Worm (Caenorhabditis elegans) whole organism, L3 larva: Measurements from ENCODE around the gene sto-6.

ENCODE experiments used
- ZK546.5 ChIP-seq: sonication (generic microtip); optimal IDR thresholded peaks from 2 replicates; lab custom pipeline; 2017; ENCODE audit warnings: missing biosample characterization, missing genetic modification characterization
- aly-2 ChIP-seq: fragments of 150-350 bp; optimal IDR thresholded peaks from 2 replicates; lab custom pipeline; 2014; ENCODE audit warnings: missing biosample characterization, missing genetic modification characterization
- ama-1 ChIP-seq: fragments of 150-350 bp; optimal IDR thresholded peaks from 2 replicates; lab custom pipeline; 2018
- ceh-16 ChIP-seq: sonication (generic microtip); optimal IDR thresholded peaks from 2 replicates; lab custom pipeline; 2017; ENCODE audit warnings: missing biosample characterization, missing genetic modification characterization
- ceh-9 ChIP-seq: sonication (generic microtip); optimal IDR thresholded peaks from 2 replicates; lab custom pipeline; 2018; ENCODE audit warnings: missing biosample characterization, missing genetic modification characterization
- egl-27 ChIP-seq: sonication (generic microtip); optimal IDR thresholded peaks from 4 replicates; lab custom pipeline; 2017; ENCODE audit warnings: missing biosample characterization, missing genetic modification reagents, missing genetic modification characterization
- egl-5 ChIP-seq: fragments of 150-350 bp; optimal IDR thresholded peaks from 2 replicates; lab custom pipeline; 2017; ENCODE audit warnings: missing biosample characterization, missing genetic modification reagents, missing genetic modification characterization, inconsistent platforms
- elt-1 ChIP-seq: fragments of 150-350 bp; optimal IDR thresholded peaks from 2 replicates; lab custom pipeline; 2014; ENCODE audit warnings: missing biosample characterization, missing genetic modification characterization
- elt-2 ChIP-seq: sonication (generic microtip); optimal IDR thresholded peaks from 2 replicates; lab custom pipeline; 2016; ENCODE audit warnings: missing genetic modification reagents, mild to moderate bottlenecking, missing genetic modification characterization, missing compliant biosample characterization
- elt-3 ChIP-seq, 3 experiments: fragments of 150-350 bp in 1 of 3; sonication (generic microtip) in 2 of 3; optimal IDR thresholded peaks; 2 replicates in 2 of 3; 4 replicates in 1 of 3; lab custom pipeline; 2014 to 2017; ENCODE audit warnings: missing biosample characterization in 3 of 3, missing genetic modification characterization in 3 of 3
- eor-1 ChIP-seq, 2 experiments: fragments of 150-350 bp; optimal IDR thresholded peaks; 2 replicates each; lab custom pipeline; 2014 to 2018; ENCODE audit warnings: missing biosample characterization in 2 of 2, missing genetic modification characterization in 2 of 2
- fos-1 ChIP-seq: fragments of 150-350 bp; optimal IDR thresholded peaks from 2 replicates; lab custom pipeline; 2014; ENCODE audit warnings: missing biosample characterization, missing genetic modification characterization
- hmg-11 ChIP-seq: sonication (generic microtip); optimal IDR thresholded peaks from 2 replicates; lab custom pipeline; 2016; ENCODE audit warnings: missing genetic modification characterization, missing compliant biosample characterization
- jun-1 ChIP-seq: fragments of 150-350 bp; optimal IDR thresholded peaks from 2 replicates; lab custom pipeline; 2014; ENCODE audit warnings: missing biosample characterization, missing genetic modification reagents, missing genetic modification characterization
- lin-39 ChIP-seq: fragments of 150-350 bp; optimal IDR thresholded peaks from 2 replicates; lab custom pipeline; 2018; ENCODE audit warnings: missing biosample characterization, missing genetic modification reagents, missing genetic modification characterization
- nfya-1 ChIP-seq: sonication (generic microtip); optimal IDR thresholded peaks from 2 replicates; lab custom pipeline; 2017; ENCODE audit warnings: missing genetic modification characterization, mild to moderate bottlenecking, missing compliant biosample characterization, antibody characterized with exemption, moderate library complexity; ENCODE audit not compliant: insufficient read depth
- nhr-11 ChIP-seq: fragments of 150-350 bp; optimal IDR thresholded peaks from 2 replicates; lab custom pipeline; 2014; ENCODE audit warnings: missing biosample characterization, missing genetic modification characterization
- nhr-23 ChIP-seq: fragments of 150-350 bp; optimal IDR thresholded peaks from 2 replicates; lab custom pipeline; 2014; ENCODE audit warnings: missing biosample characterization, missing genetic modification reagents, missing genetic modification characterization
- nhr-25 ChIP-seq: sonication (generic microtip); optimal IDR thresholded peaks from 2 replicates; lab custom pipeline; 2017; ENCODE audit warnings: missing biosample characterization, missing genetic modification characterization
- nhr-28 ChIP-seq: fragments of 150-350 bp; optimal IDR thresholded peaks from 2 replicates; lab custom pipeline; 2014; ENCODE audit warnings: missing biosample characterization, missing genetic modification characterization
- nhr-43 ChIP-seq: sonication (generic microtip); optimal IDR thresholded peaks from 2 replicates; lab custom pipeline; 2016; ENCODE audit warnings: mild to moderate bottlenecking, missing genetic modification characterization, missing compliant biosample characterization; ENCODE audit not compliant: poor library complexity, severe bottlenecking
- nhr-67 ChIP-seq: fragments of 150-350 bp; optimal IDR thresholded peaks from 2 replicates; lab custom pipeline; 2014; ENCODE audit warnings: missing biosample characterization, missing genetic modification characterization
- nhr-76 ChIP-seq: fragments of 150-350 bp; sonication (generic microtip); optimal IDR thresholded peaks from 5 replicates; lab custom pipeline; 2014; ENCODE audit warnings: missing biosample characterization, missing genetic modification characterization
- nhr-77 ChIP-seq: fragments of 150-350 bp; optimal IDR thresholded peaks from 2 replicates; lab custom pipeline; 2014; ENCODE audit warnings: missing biosample characterization, missing genetic modification characterization
- pha-4 ChIP-seq: fragments of 150-350 bp; optimal IDR thresholded peaks from 2 replicates; lab custom pipeline; 2014; ENCODE audit warnings: missing biosample characterization, missing genetic modification reagents, missing genetic modification characterization
- snpc-4 ChIP-seq: fragments of 150-350 bp; optimal IDR thresholded peaks from 2 replicates; lab custom pipeline; 2014; ENCODE audit warnings: missing biosample characterization, missing genetic modification characterization
- unc-39 ChIP-seq: sonication (generic microtip); optimal IDR thresholded peaks from 4 replicates; lab custom pipeline; 2017; ENCODE audit warnings: missing biosample characterization, missing genetic modification characterization
- unc-62 ChIP-seq: fragments of 150-350 bp; sonication (generic microtip); optimal IDR thresholded peaks from 4 replicates; lab custom pipeline; 2014; ENCODE audit warnings: missing biosample characterization, missing genetic modification reagents, missing genetic modification characterization
- ztf-4 ChIP-seq: fragments of 150-350 bp; optimal IDR thresholded peaks from 2 replicates; lab custom pipeline; 2014; ENCODE audit warnings: missing biosample characterization, missing genetic modification characterization

sto-6 gene

ce11 chrX:11605766-11606490 lies 26.3 kb upstream of the sto-6 start (continued):
- TF ChIP-seq nhr-43 (tag; lab: Kevin White, UChicago) (peak; percentile 79), unc-39 (no peak), nfya-1 (tag; lab: Kevin White, UChicago) (peak; percentile 66), egl-27 (tag; lab: Kevin White, UChicago) (no peak), ZK546.5 (tag; lab: Kevin White, UChicago) (peak; percentile 41), nhr-77 (peak; percentile 82), jun-1 (tag; lab: Kevin White, UChicago) (peak; percentile 84), elt-3 (tag; optimal IDR thresholded peaks at IDR 0.05; lab: Kevin White, UChicago) (peak in 1 of 3 experiments; percentile 95), fos-1 (tag; lab: Kevin White, UChicago) (peak; percentile 81), egl-5 (tag; lab: Kevin White, UChicago) (peak; percentile 45), ceh-9 (peak; percentile 79)

- TF ChIP-seq nhr-23 (tag; lab: Kevin White, UChicago): peak; percentile 4
- TF ChIP-seq nhr-76: no peak
- peak; percentile 38 for TF ChIP-seq elt-1 (tag; lab: Kevin White, UChicago)
- no peak for TF ChIP-seq hmg-11 (tag; lab: Kevin White, UChicago)
- TF ChIP-seq nhr-25 (tag; lab: Kevin White, UChicago): peak; percentile 38
These were observed 25.2 kb upstream of the sto-6 start for ce11 chrX:11606815-11607499.

ce11 chrX:11607500-11607823 lies 24.7 kb upstream of the sto-6 start:
- no peak for TF ChIP-seq eor-1 (tag; optimal IDR thresholded peaks at IDR 0.05; lab: Kevin White, UChicago)
- TF ChIP-seq nhr-43 (tag; lab: Kevin White, UChicago): no peak
- TF ChIP-seq ceh-16: no peak
- no peak for TF ChIP-seq pha-4 (tag; lab: Kevin White, UChicago)
- TF ChIP-seq unc-62 (GFP tag; lab: Kevin White, UChicago): no peak
- TF ChIP-seq aly-2 (tag; lab: Kevin White, UChicago): no peak
- TF ChIP-seq ztf-4: no peak
- TF ChIP-seq nhr-23 (tag; lab: Kevin White, UChicago): no peak
- TF ChIP-seq fos-1 (tag; lab: Kevin White, UChicago): no peak

- TF ChIP-seq nhr-25 (tag; lab: Kevin White, UChicago): peak; percentile 32
- TF ChIP-seq elt-3 (tag; optimal IDR thresholded peaks at IDR 0.05; lab: Kevin White, UChicago): no peak
- TF ChIP-seq elt-2: peak; percentile 51
- TF ChIP-seq elt-1 (tag; lab: Kevin White, UChicago): peak; percentile 86
- TF ChIP-seq, all 47 proteins: peak for 3
These were observed 24.0 kb upstream of the sto-6 start for ce11 chrX:11608110-11608759.

- TF ChIP-seq nhr-23 (tag; lab: Kevin White, UChicago): no peak
- TF ChIP-seq lin-39 (tag; lab: Kevin White, UChicago): no peak
- no peak for TF ChIP-seq jun-1 (tag; lab: Kevin White, UChicago)
- TF ChIP-seq nhr-28 (tag; lab: Kevin White, UChicago): no peak
- no peak for TF ChIP-seq aly-2 (tag; lab: Kevin White, UChicago)
- TF ChIP-seq ama-1 (lab: Kevin White, UChicago): no peak
- TF ChIP-seq egl-27 (tag; lab: Kevin White, UChicago): no peak
- no peak for TF ChIP-seq nhr-11 (tag; lab: Kevin White, UChicago)
- no peak for TF ChIP-seq eor-1 (tag; optimal IDR thresholded peaks at IDR 0.05; lab: Kevin White, UChicago)
- no peak for TF ChIP-seq elt-1 (tag; lab: Kevin White, UChicago)
- TF ChIP-seq nfya-1 (tag; lab: Kevin White, UChicago): no peak
- TF ChIP-seq nhr-67 (tag; lab: Kevin White, UChicago): no peak
- TF ChIP-seq unc-62 (GFP tag; lab: Kevin White, UChicago): no peak
- TF ChIP-seq snpc-4 (tag; lab: Kevin White, UChicago): no peak
- no peak for TF ChIP-seq nhr-43 (tag; lab: Kevin White, UChicago)
These were observed 14.8 kb upstream of the sto-6 start, which contains the start of gene F52D10.4 for ce11 chrX:11617387-11617786. Gene F52D10.4 (plus strand): TSS chrX:11617470.
